Fruit fly (Drosophila melanogaster) whole organism, embryonic: Measurements from ENCODE around the gene CG32537.

Experiments
- ATbp ChIP-seq: fragments of 200-800 bp; sonication (Bioruptor generic); optimal IDR thresholded peaks from 2 replicates; lab custom pipeline; 2017; ENCODE audit warnings: missing biosample characterization, mild to moderate bottlenecking, missing genetic modification characterization, missing genetic modification reagents
- CG10462 ChIP-seq: fragments of 200-800 bp; sonication (Bioruptor generic); optimal IDR thresholded peaks from 2 replicates; lab custom pipeline; 2016; ENCODE audit warnings: missing biosample characterization, missing genetic modification characterization
- CG10979 ChIP-seq: fragments of 200-800 bp; sonication (Bioruptor generic); optimal IDR thresholded peaks from 2 replicates; lab custom pipeline; 2018; ENCODE audit warnings: missing biosample characterization, mild to moderate bottlenecking, missing genetic modification characterization, moderate library complexity
- CG14965 ChIP-seq: fragments of 200-800 bp; sonication (Bioruptor generic); optimal IDR thresholded peaks from 2 replicates; lab custom pipeline; 2016; ENCODE audit warnings: missing biosample characterization, missing genetic modification characterization, borderline replicate concordance
- CG15011 ChIP-seq: fragments of 200-800 bp; sonication (Bioruptor generic); optimal IDR thresholded peaks from 3 replicates; lab custom pipeline; 2018; ENCODE audit warnings: missing biosample characterization, mild to moderate bottlenecking, missing genetic modification characterization
- CG1647 ChIP-seq: fragments of 200-800 bp; sonication (Bioruptor generic); optimal IDR thresholded peaks from 3 replicates; lab custom pipeline; 2016; ENCODE audit warnings: missing biosample characterization, missing genetic modification characterization
- CG17359 ChIP-seq: fragments of 200-800 bp; sonication (Bioruptor generic); optimal IDR thresholded peaks from 3 replicates; lab custom pipeline; 2018; ENCODE audit warnings: missing biosample characterization, mild to moderate bottlenecking, missing genetic modification characterization, moderate library complexity
- CG17612 ChIP-seq: fragments of 200-800 bp; sonication (Bioruptor generic); IDR thresholded peaks from 2 replicates; pipeline ENCODE4 v1.3.6; 2022; ENCODE audit warnings: missing biosample characterization, missing genetic modification characterization
- CG1792 ChIP-seq: fragments of 200-800 bp; sonication (Bioruptor generic); optimal IDR thresholded peaks from 2 replicates; lab custom pipeline; 2016; ENCODE audit warnings: missing biosample characterization, missing genetic modification characterization
- CG1832 ChIP-seq: fragments of 200-800 bp; sonication (Bioruptor generic); optimal IDR thresholded peaks from 2 replicates; lab custom pipeline; 2017; ENCODE audit warnings: missing biosample characterization, mild to moderate bottlenecking, missing genetic modification characterization, inconsistent platforms
- CG18476 ChIP-seq: fragments of 200-800 bp; sonication (Bioruptor generic); optimal IDR thresholded peaks from 2 replicates; lab custom pipeline; 2016; ENCODE audit warnings: missing biosample characterization, mild to moderate bottlenecking, missing genetic modification characterization
- CG18619 ChIP-seq: fragments of 200-800 bp; sonication (Bioruptor generic); optimal IDR thresholded peaks from 3 replicates; lab custom pipeline; 2017; ENCODE audit warnings: missing biosample characterization, mild to moderate bottlenecking, missing genetic modification characterization
- CG2889 ChIP-seq: fragments of 200-800 bp; sonication (Bioruptor generic); IDR thresholded peaks from 3 replicates; pipeline ENCODE4 v1.3.6; 2022; ENCODE audit warnings: missing biosample characterization, missing genetic modification characterization
- CG30403 ChIP-seq: fragments of 200-800 bp; sonication (Bioruptor generic); optimal IDR thresholded peaks from 3 replicates; lab custom pipeline; 2016; ENCODE audit warnings: missing biosample characterization, missing genetic modification characterization
- CG34376 ChIP-seq: fragments of 200-800 bp; sonication (Bioruptor generic); optimal IDR thresholded peaks from 2 replicates; lab custom pipeline; 2018; ENCODE audit warnings: missing biosample characterization, mild to moderate bottlenecking, missing genetic modification characterization
- CG3838 ChIP-seq: fragments of 200-800 bp; sonication (Bioruptor generic); optimal IDR thresholded peaks from 3 replicates; lab custom pipeline; 2016; ENCODE audit warnings: missing biosample characterization, missing genetic modification characterization
- CG4360 ChIP-seq: fragments of 200-800 bp; sonication (Bioruptor generic); IDR thresholded peaks from 2 replicates; pipeline ENCODE4 v1.3.6; 2022; ENCODE audit warnings: missing biosample characterization, missing genetic modification characterization
- CG4617 ChIP-seq: fragments of 200-800 bp; sonication (Bioruptor generic); optimal IDR thresholded peaks from 3 replicates; lab custom pipeline; 2016; ENCODE audit warnings: missing biosample characterization, missing genetic modification characterization, borderline replicate concordance
- CHES-1-like ChIP-seq: fragments of 200-800 bp; sonication (Bioruptor generic); optimal IDR thresholded peaks from 2 replicates; lab custom pipeline; 2016; ENCODE audit warnings: missing biosample characterization, missing genetic modification characterization
- CoRest ChIP-seq: fragments of 200-800 bp; sonication (Bioruptor generic); optimal IDR thresholded peaks from 3 replicates; lab custom pipeline; 2018; ENCODE audit warnings: missing biosample characterization, mild to moderate bottlenecking, missing genetic modification characterization, moderate library complexity
- H2.0 ChIP-seq: fragments of 200-800 bp; sonication (Bioruptor generic); IDR thresholded peaks from 2 replicates; pipeline ENCODE4 v1.3.6; 2022; ENCODE audit warnings: missing biosample characterization, missing genetic modification characterization
- HHEX ChIP-seq: fragments of 200-800 bp; sonication (Bioruptor generic); optimal IDR thresholded peaks from 3 replicates; lab custom pipeline; 2017; ENCODE audit warnings: missing biosample characterization, mild to moderate bottlenecking, missing genetic modification characterization, missing genetic modification reagents
- Hand ChIP-seq: fragments of 200-800 bp; sonication (Bioruptor generic); optimal IDR thresholded peaks from 2 replicates; lab custom pipeline; 2017; ENCODE audit warnings: mild to moderate bottlenecking, missing biosample characterization, missing genetic modification reagents, missing genetic modification characterization
- Med ChIP-seq: fragments of 200-800 bp; sonication (Bioruptor generic); peaks from one replicate; lab custom pipeline; 2016; ENCODE audit warnings: missing biosample characterization, missing genetic modification characterization, mild to moderate bottlenecking, inconsistent platforms, moderate library complexity
- NC2α ChIP-seq: fragments of 200-800 bp; sonication (Bioruptor generic); optimal IDR thresholded peaks from 2 replicates; lab custom pipeline; 2016; ENCODE audit warnings: missing biosample characterization, missing genetic modification characterization
- Neu2 ChIP-seq: fragments of 200-800 bp; sonication (Bioruptor generic); optimal IDR thresholded peaks from 3 replicates; lab custom pipeline; 2016; ENCODE audit warnings: missing biosample characterization, missing genetic modification characterization, borderline replicate concordance
- PHDP ChIP-seq: fragments of 200-800 bp; sonication (Bioruptor generic); optimal IDR thresholded peaks from 3 replicates; lab custom pipeline; 2018; ENCODE audit warnings: missing biosample characterization, mild to moderate bottlenecking, missing genetic modification characterization, moderate library complexity
- Poxn ChIP-seq: fragments of 200-800 bp; sonication (Bioruptor generic); IDR thresholded peaks from 2 replicates; pipeline ENCODE4 v1.3.6; 2022; ENCODE audit warnings: missing biosample characterization, missing genetic modification characterization
- Sin3A ChIP-seq: fragments of >200 bp; optimal IDR thresholded peaks from 2 replicates; lab custom pipeline; 2018
- Six4 ChIP-seq: fragments of 200-800 bp; sonication (Bioruptor generic); optimal IDR thresholded peaks from 2 replicates; lab custom pipeline; 2016; ENCODE audit warnings: missing biosample characterization, missing genetic modification characterization
- ab ChIP-seq: fragments of 200-800 bp; sonication (Bioruptor generic); optimal IDR thresholded peaks from 2 replicates; lab custom pipeline; 2016; ENCODE audit warnings: missing biosample characterization, missing genetic modification characterization
- aop ChIP-seq: fragments of 200-800 bp; sonication (Bioruptor generic); IDR thresholded peaks from 2 replicates; pipeline ENCODE4 v1.3.6; 2022; ENCODE audit warnings: missing biosample characterization, missing genetic modification characterization
- caup ChIP-seq: fragments of 200-800 bp; sonication (Bioruptor generic); optimal IDR thresholded peaks from 3 replicates; lab custom pipeline; 2017; ENCODE audit warnings: missing biosample characterization, mild to moderate bottlenecking, missing genetic modification characterization, moderate library complexity; ENCODE audit not compliant: severe bottlenecking
- chif ChIP-seq, 2 experiments: fragments of 200-800 bp; sonication (Bioruptor generic); optimal IDR thresholded peaks; 3 replicates each; lab custom pipeline; 2016; ENCODE audit warnings: missing biosample characterization in 2 of 2, missing genetic modification characterization in 2 of 2
- cwo ChIP-seq: fragments of 200-800 bp; sonication (Bioruptor generic); optimal IDR thresholded peaks from 3 replicates; lab custom pipeline; 2017; ENCODE audit warnings: missing biosample characterization, missing genetic modification characterization, mild to moderate bottlenecking, moderate library complexity, missing genetic modification reagents
- dmrt11E ChIP-seq: fragments of 200-800 bp; sonication (Bioruptor generic); optimal IDR thresholded peaks from 3 replicates; lab custom pipeline; 2018; ENCODE audit warnings: missing biosample characterization, mild to moderate bottlenecking, missing genetic modification characterization, moderate library complexity
- ewg ChIP-seq: fragments of 200-800 bp; sonication (Bioruptor generic); optimal IDR thresholded peaks from 3 replicates; lab custom pipeline; 2017; ENCODE audit warnings: mild to moderate bottlenecking, missing biosample characterization, missing genetic modification reagents, missing genetic modification characterization
- eyg ChIP-seq: fragments of 200-800 bp; sonication (Bioruptor generic); optimal IDR thresholded peaks from 3 replicates; lab custom pipeline; 2016; ENCODE audit warnings: missing biosample characterization, missing genetic modification characterization
- fru ChIP-seq: fragments of >200 bp; optimal IDR thresholded peaks from 2 replicates; lab custom pipeline; 2017
- gcm ChIP-seq: fragments of 200-800 bp; sonication (Bioruptor generic); optimal IDR thresholded peaks from 2 replicates; lab custom pipeline; 2019; ENCODE audit warnings: missing biosample characterization, mild to moderate bottlenecking, missing genetic modification characterization, moderate library complexity
- gro ChIP-seq: fragments of 200-800 bp; sonication (Bioruptor generic); optimal IDR thresholded peaks from 2 replicates; lab custom pipeline; 2016; ENCODE audit warnings: missing biosample characterization, missing genetic modification characterization
- jumu ChIP-seq: fragments of 200-800 bp; sonication (Bioruptor generic); optimal IDR thresholded peaks from 3 replicates; lab custom pipeline; 2016; ENCODE audit warnings: missing biosample characterization, missing genetic modification characterization
- lilli ChIP-seq: fragments of 200-800 bp; sonication (Bioruptor generic); optimal IDR thresholded peaks from 3 replicates; lab custom pipeline; 2016; ENCODE audit warnings: missing biosample characterization, missing genetic modification characterization
- lov ChIP-seq, 2 experiments: fragments of 200-800 bp in 1 of 2; fragments of >200 bp in 1 of 2; sonication (Bioruptor generic) in 1 of 2; IDR thresholded peaks in 1 of 2; optimal IDR thresholded peaks in 1 of 2; 2 replicates in 1 of 2; 3 replicates in 1 of 2; pipeline versions ENCODE4 v1.3.6 to Lab custom; 2017 to 2022; ENCODE audit warnings: missing biosample characterization in 1 of 2, missing genetic modification characterization in 1 of 2
- nerfin-1 ChIP-seq: fragments of 200-800 bp; sonication (Bioruptor generic); optimal IDR thresholded peaks from 3 replicates; lab custom pipeline; 2019; ENCODE audit warnings: missing biosample characterization, mild to moderate bottlenecking, missing genetic modification characterization, moderate library complexity
- pzg ChIP-seq: fragments of 200-800 bp; sonication (Bioruptor generic); optimal IDR thresholded peaks from 3 replicates; lab custom pipeline; 2018; ENCODE audit warnings: missing biosample characterization, mild to moderate bottlenecking, missing genetic modification characterization, moderate library complexity
- sisA ChIP-seq: fragments of 200-800 bp; sonication (Bioruptor generic); IDR thresholded peaks from 2 replicates; pipeline ENCODE4 v1.3.6; 2022; ENCODE audit warnings: missing biosample characterization, missing genetic modification characterization
- sob ChIP-seq: fragments of 200-800 bp; sonication (Bioruptor generic); IDR thresholded peaks from 2 replicates; pipeline ENCODE4 v1.3.6; 2022; ENCODE audit warnings: missing biosample characterization, missing genetic modification characterization
- tin ChIP-seq: fragments of 200-800 bp; sonication (Bioruptor generic); optimal IDR thresholded peaks from 3 replicates; lab custom pipeline; 2016; ENCODE audit warnings: missing biosample characterization, missing genetic modification characterization
- trh ChIP-seq: fragments of 200-800 bp; sonication (Bioruptor generic); optimal IDR thresholded peaks from 2 replicates; lab custom pipeline; 2016; ENCODE audit warnings: missing biosample characterization, missing genetic modification characterization
- zen ChIP-seq: fragments of 200-800 bp; sonication (Bioruptor generic); optimal IDR thresholded peaks from 3 replicates; lab custom pipeline; 2018; ENCODE audit warnings: missing biosample characterization, mild to moderate bottlenecking, missing genetic modification characterization, moderate library complexity

CG32537 gene

dm6 chrX:19306531-19306930 lies 30.2 kb upstream of the CG32537 start (continued):
- peak; percentile 30 for TF ChIP-seq cwo
- TF ChIP-seq CG17359 (tag; lab: Kevin White, UChicago): peak; percentile 40
- no peak for TF ChIP-seq Six4 (GFP tag; lab: Kevin White, UChicago)
- TF ChIP-seq PHDP (tag; lab: Kevin White, UChicago): peak; percentile 40
- no peak for TF ChIP-seq zen
- TF ChIP-seq aop (GFP tag; lab: Robert Waterston, UW): no peak
- TF ChIP-seq fru: no peak
- TF ChIP-seq CG10979: no peak
- peak; percentile 32 for TF ChIP-seq caup (GFP tag; lab: Kevin White, UChicago)
- no peak for TF ChIP-seq CG1792 (GFP tag; lab: Kevin White, UChicago)
- TF ChIP-seq eyg (GFP tag; lab: Kevin White, UChicago): no peak
- no peak for TF ChIP-seq H2.0 (GFP tag; lab: Robert Waterston, UW)
- TF ChIP-seq HHEX: peak; percentile 16
- no peak for TF ChIP-seq CG14965 (GFP tag; lab: Kevin White, UChicago)
- TF ChIP-seq gro (GFP tag; lab: Kevin White, UChicago): no peak
- TF ChIP-seq chif (GFP tag; optimal IDR thresholded peaks at IDR 0.05; lab: Kevin White, UChicago): no peak
- no peak for TF ChIP-seq CG30403
- TF ChIP-seq ab (GFP tag; lab: Kevin White, UChicago): no peak
- no peak for TF ChIP-seq CG17612
- TF ChIP-seq CG3838 (GFP tag; lab: Kevin White, UChicago): no peak
- TF ChIP-seq CG18476 (GFP tag; lab: Kevin White, UChicago): no peak
- TF ChIP-seq CHES-1-like (GFP tag; lab: Kevin White, UChicago): no peak
- TF ChIP-seq ewg (GFP tag; lab: Kevin White, UChicago): no peak
- TF ChIP-seq CG10462 (GFP tag; lab: Kevin White, UChicago): no peak
- peak; percentile 59 for TF ChIP-seq ATbp (GFP tag; lab: Kevin White, UChicago)
- TF ChIP-seq Med (GFP tag; lab: Kevin White, UChicago): peak; percentile 64
- TF ChIP-seq Neu2: no peak
- TF ChIP-seq CG4617 (GFP tag; lab: Kevin White, UChicago): no peak
- TF ChIP-seq lilli (GFP tag; lab: Kevin White, UChicago): no peak
- no peak for TF ChIP-seq Sin3A
- no peak for TF ChIP-seq pzg
- TF ChIP-seq CG1832 (GFP tag; lab: Kevin White, UChicago): no peak
- peak; percentile 1 for TF ChIP-seq CG15011 (GFP tag; lab: Kevin White, UChicago)
- no peak for TF ChIP-seq CG4360 (GFP tag; lab: Robert Waterston, UW)
- no peak for TF ChIP-seq CG1647 (GFP tag; lab: Kevin White, UChicago)
- TF ChIP-seq sob: peak; percentile 49; the same call in 1 of the 2 replicates
- TF ChIP-seq dmrt11E (tag; lab: Kevin White, UChicago): no peak
- TF ChIP-seq gcm (GFP tag; lab: Kevin White, UChicago): no peak
- TF ChIP-seq CG34376: peak; percentile 11
- no peak for TF ChIP-seq Hand
- TF ChIP-seq tin: no peak
- TF ChIP-seq CG18619 (GFP tag; lab: Kevin White, UChicago): peak; percentile 27
- no peak for TF ChIP-seq sisA
- TF ChIP-seq trh: no peak
- no peak for TF ChIP-seq Poxn (GFP tag; lab: Robert Waterston, UW)
- TF ChIP-seq nerfin-1: no peak
- no peak for TF ChIP-seq lov (optimal IDR thresholded peaks at IDR 0.05; lab: Kevin White, UChicago)
- TF ChIP-seq lov (GFP tag; IDR thresholded peaks at IDR 0.05; lab: Robert Waterston, UW): no peak
- TF ChIP-seq jumu: no peak
- TF ChIP-seq CG2889 (GFP tag; lab: Robert Waterston, UW): no peak
- peak; percentile 10 for TF ChIP-seq CoRest (tag; lab: Kevin White, UChicago)
- TF ChIP-seq NC2α (GFP tag; lab: Kevin White, UChicago): no peak
